Fruit fly (Drosophila melanogaster): ENCODE measurements around the gene CG7542.

The CG7542 gene

dm6 chr3L:17549049-17549876 is at the start of gene CG7542, which contains the start of gene Jon74E (continued):
- TF ChIP-seq CG17186 (GFP tag; optimal IDR thresholded peaks at IDR 0.05) (no peak), usp (GFP tag; optimal IDR thresholded peaks at IDR 0.05) (no peak), crc (GFP tag; optimal IDR thresholded peaks at IDR 0.05) (no peak), Opbp (GFP tag; IDR thresholded peaks at IDR 0.05; ENCODE audit: partially characterized antibody) (no peak), phol (tag; optimal IDR thresholded peaks at IDR 0.05) (no peak), amos (GFP tag; IDR thresholded peaks at IDR 0.05; ENCODE audit: partially characterized antibody) (no peak), CG8944 (GFP tag; optimal IDR thresholded peaks at IDR 0.05) (no peak), pita (GFP tag; optimal IDR thresholded peaks at IDR 0.05) (no peak), ATbp (GFP tag; optimal IDR thresholded peaks at IDR 0.05) (no peak), sd (tag; optimal IDR thresholded peaks at IDR 0.05) (no peak), Mad (GFP tag; optimal IDR thresholded peaks at IDR 0.05) (no peak), Poxn (GFP tag; IDR thresholded peaks at IDR 0.05) (no peak), CG2199 (GFP tag; IDR thresholded peaks at IDR 0.05) (peak; percentile 44; the same call in 1 of the 3 replicates), gfzf (GFP tag; optimal IDR thresholded peaks at IDR 0.05) (no peak), CG15514 (GFP tag; optimal IDR thresholded peaks at IDR 0.05) (no peak), CG15601 (tag; optimal IDR thresholded peaks at IDR 0.05) (peak; percentile 93), twi (tag; optimal IDR thresholded peaks at IDR 0.05) (no peak), zen2 (GFP tag; IDR thresholded peaks at IDR 0.05; ENCODE audit: partially characterized antibody) (no peak), CG13287 (GFP tag; IDR thresholded peaks at IDR 0.05; ENCODE audit: partially characterized antibody) (no peak), al (GFP tag; IDR thresholded peaks at IDR 0.05) (no peak), chinmo (GFP tag; IDR thresholded peaks at IDR 0.05; ENCODE audit: partially characterized antibody) (0 out of 4 replicates have a peak, but pooled peaks have one; percentile 21)

dm6 chr3L:17500315-17500985 is 49.2 kb upstream of the CG7542 start:
- TF ChIP-seq CG12299 (tag; optimal IDR thresholded peaks at IDR 0.05) (no peak), vnd (GFP tag; IDR thresholded peaks at IDR 0.05; ENCODE audit: partially characterized antibody) (0 out of 3 replicates have a peak, but pooled peaks have one; percentile 11), CG13287 (GFP tag; IDR thresholded peaks at IDR 0.05; ENCODE audit: partially characterized antibody) (no peak), cg (GFP tag; optimal IDR thresholded peaks at IDR 0.05) (peak; percentile 64), sqz (GFP tag; optimal IDR thresholded peaks at IDR 0.05) (no peak), bsh (GFP tag; optimal IDR thresholded peaks at IDR 0.05) (peak in 1 of 2 experiments; percentile 24), gsb-n (tag; optimal IDR thresholded peaks at IDR 0.05) (no peak), CG15479 (GFP tag; optimal IDR thresholded peaks at IDR 0.05) (peak; percentile 76), Drgx (GFP tag; IDR thresholded peaks at IDR 0.05) (peak; percentile 38), nom (GFP tag; optimal IDR thresholded peaks at IDR 0.05) (peak; percentile 43), dati (GFP tag; IDR thresholded peaks at IDR 0.05) (no peak), z (GFP tag; IDR thresholded peaks at IDR 0.05) (0 out of 3 replicates have a peak, but pooled peaks have one; percentile 36), sens (GFP tag) (peak; percentile 10), CTCF (GFP tag; optimal IDR thresholded peaks at IDR 0.05) (peak; percentile 28), CG4360 (GFP tag; IDR thresholded peaks at IDR 0.05) (peak; percentile 42; the same call in 1 of the 2 replicates), CG2889 (GFP tag; IDR thresholded peaks at IDR 0.05) (no peak), Trl (optimal IDR thresholded peaks at IDR 0.05) (peak in 1 of 2 experiments; percentile 28), Trl (GFP tag; optimal IDR thresholded peaks at IDR 0.05) (no peak), dysf (GFP tag; IDR thresholded peaks at IDR 0.05) (no peak)

Measured in whole organism, embryonic.